Worm (Caenorhabditis elegans) whole organism, L4/young adult: ENCODE results near the gene C34F6.5.

Experiments
- W03F9.2 ChIP-seq: fragments of 150-350 bp; optimal IDR thresholded peaks from 2 replicates; lab custom pipeline; 2014; ENCODE audit warnings: missing biosample characterization, missing genetic modification characterization
- dao-5 ChIP-seq: sonication (generic microtip); optimal IDR thresholded peaks from 2 replicates; lab custom pipeline; 2016; ENCODE audit warnings: missing genotype, missing genetic modification characterization, moderate library complexity, missing compliant biosample characterization
- him-1 ChIP-seq: sonication (generic microtip); optimal IDR thresholded peaks from 2 replicates; lab custom pipeline; 2016; ENCODE audit warnings: missing genotype, missing genetic modification reagents, missing genetic modification characterization, missing compliant biosample characterization

- TF ChIP-seq him-1 (no peak), W03F9.2 (tag; lab: Kevin White, UChicago) (no peak), dao-5 (tag; lab: Kevin White, UChicago) (no peak)
Observed at ce11 chrX:11196741-11197140, 11.9 kb downstream of the C34F6.5 start, which contains the start of gene C34F6.1.
